Worm (Caenorhabditis elegans) whole organism, L3 larva: ENCODE results near the gene nhr-190.

Experiments
- R02D3.7 ChIP-seq: fragments of 150-350 bp; optimal IDR thresholded peaks from 2 replicates; lab custom pipeline; 2014; ENCODE audit warnings: missing biosample characterization, missing genetic modification characterization
- ceh-16 ChIP-seq: sonication (generic microtip); optimal IDR thresholded peaks from 2 replicates; lab custom pipeline; 2017; ENCODE audit warnings: missing biosample characterization, missing genetic modification characterization
- ceh-28 ChIP-seq: fragments of 150-350 bp; optimal IDR thresholded peaks from 2 replicates; lab custom pipeline; 2014; ENCODE audit warnings: missing biosample characterization, missing genetic modification reagents, missing genetic modification characterization
- ceh-82 ChIP-seq: fragments of 150-350 bp; optimal IDR thresholded peaks from 2 replicates; lab custom pipeline; 2014; ENCODE audit warnings: missing biosample characterization, missing genetic modification characterization
- ceh-9 ChIP-seq: sonication (generic microtip); optimal IDR thresholded peaks from 2 replicates; lab custom pipeline; 2018; ENCODE audit warnings: missing biosample characterization, missing genetic modification characterization
- daf-12 ChIP-seq: fragments of 150-350 bp; optimal IDR thresholded peaks from 2 replicates; lab custom pipeline; 2014; ENCODE audit warnings: missing biosample characterization, missing genetic modification reagents, missing genetic modification characterization
- egl-27 ChIP-seq: sonication (generic microtip); optimal IDR thresholded peaks from 4 replicates; lab custom pipeline; 2017; ENCODE audit warnings: missing biosample characterization, missing genetic modification reagents, missing genetic modification characterization
- egl-5 ChIP-seq: fragments of 150-350 bp; optimal IDR thresholded peaks from 2 replicates; lab custom pipeline; 2017; ENCODE audit warnings: missing biosample characterization, missing genetic modification reagents, missing genetic modification characterization, inconsistent platforms
- elt-1 ChIP-seq: fragments of 150-350 bp; optimal IDR thresholded peaks from 2 replicates; lab custom pipeline; 2014; ENCODE audit warnings: missing biosample characterization, missing genetic modification characterization
- elt-2 ChIP-seq: sonication (generic microtip); optimal IDR thresholded peaks from 2 replicates; lab custom pipeline; 2016; ENCODE audit warnings: missing genetic modification reagents, mild to moderate bottlenecking, missing genetic modification characterization, missing compliant biosample characterization
- elt-3 ChIP-seq, 3 experiments: fragments of 150-350 bp in 1 of 3; sonication (generic microtip) in 2 of 3; optimal IDR thresholded peaks; 2 replicates in 2 of 3; 4 replicates in 1 of 3; lab custom pipeline; 2014 to 2017; ENCODE audit warnings: missing biosample characterization in 3 of 3, missing genetic modification characterization in 3 of 3
- eor-1 ChIP-seq, 2 experiments: fragments of 150-350 bp; optimal IDR thresholded peaks; 2 replicates each; lab custom pipeline; 2014 to 2018; ENCODE audit warnings: missing biosample characterization in 2 of 2, missing genetic modification characterization in 2 of 2
- fkh-2 ChIP-seq: fragments of 150-350 bp; optimal IDR thresholded peaks from 2 replicates; lab custom pipeline; 2014; ENCODE audit warnings: missing biosample characterization, missing genetic modification reagents, missing genetic modification characterization
- fos-1 ChIP-seq: fragments of 150-350 bp; optimal IDR thresholded peaks from 2 replicates; lab custom pipeline; 2014; ENCODE audit warnings: missing biosample characterization, missing genetic modification characterization
- jun-1 ChIP-seq: fragments of 150-350 bp; optimal IDR thresholded peaks from 2 replicates; lab custom pipeline; 2014; ENCODE audit warnings: missing biosample characterization, missing genetic modification reagents, missing genetic modification characterization
- lin-15B ChIP-seq: fragments of 150-350 bp; optimal IDR thresholded peaks from 2 replicates; lab custom pipeline; 2014; ENCODE audit warnings: missing biosample characterization, missing genetic modification characterization
- lin-39 ChIP-seq: fragments of 150-350 bp; optimal IDR thresholded peaks from 2 replicates; lab custom pipeline; 2018; ENCODE audit warnings: missing biosample characterization, missing genetic modification reagents, missing genetic modification characterization
- lsy-12 ChIP-seq: sonication (generic microtip); optimal IDR thresholded peaks from 2 replicates; lab custom pipeline; 2016; ENCODE audit warnings: mild to moderate bottlenecking, missing genetic modification characterization, missing compliant biosample characterization
- nfya-1 ChIP-seq: sonication (generic microtip); optimal IDR thresholded peaks from 2 replicates; lab custom pipeline; 2017; ENCODE audit warnings: missing genetic modification characterization, mild to moderate bottlenecking, missing compliant biosample characterization, antibody characterized with exemption, moderate library complexity; ENCODE audit not compliant: insufficient read depth
- nhr-11 ChIP-seq: fragments of 150-350 bp; optimal IDR thresholded peaks from 2 replicates; lab custom pipeline; 2014; ENCODE audit warnings: missing biosample characterization, missing genetic modification characterization
- nhr-12 ChIP-seq: fragments of 150-350 bp; optimal IDR thresholded peaks from 2 replicates; lab custom pipeline; 2014; ENCODE audit warnings: missing biosample characterization, missing genetic modification characterization
- nhr-23 ChIP-seq: fragments of 150-350 bp; optimal IDR thresholded peaks from 2 replicates; lab custom pipeline; 2014; ENCODE audit warnings: missing biosample characterization, missing genetic modification reagents, missing genetic modification characterization
- nhr-237 ChIP-seq: fragments of 150-350 bp; optimal IDR thresholded peaks from 2 replicates; lab custom pipeline; 2014; ENCODE audit warnings: missing biosample characterization, missing genetic modification characterization
- nhr-25 ChIP-seq: sonication (generic microtip); optimal IDR thresholded peaks from 2 replicates; lab custom pipeline; 2017; ENCODE audit warnings: missing biosample characterization, missing genetic modification characterization
- nhr-28 ChIP-seq: fragments of 150-350 bp; optimal IDR thresholded peaks from 2 replicates; lab custom pipeline; 2014; ENCODE audit warnings: missing biosample characterization, missing genetic modification characterization
- nhr-43 ChIP-seq: sonication (generic microtip); optimal IDR thresholded peaks from 2 replicates; lab custom pipeline; 2016; ENCODE audit warnings: mild to moderate bottlenecking, missing genetic modification characterization, missing compliant biosample characterization; ENCODE audit not compliant: poor library complexity, severe bottlenecking
- nhr-77 ChIP-seq: fragments of 150-350 bp; optimal IDR thresholded peaks from 2 replicates; lab custom pipeline; 2014; ENCODE audit warnings: missing biosample characterization, missing genetic modification characterization
- pha-4 ChIP-seq: fragments of 150-350 bp; optimal IDR thresholded peaks from 2 replicates; lab custom pipeline; 2014; ENCODE audit warnings: missing biosample characterization, missing genetic modification reagents, missing genetic modification characterization
- sea-2 ChIP-seq: fragments of 150-350 bp; sonication (generic microtip); optimal IDR thresholded peaks from 4 replicates; lab custom pipeline; 2014; ENCODE audit warnings: missing biosample characterization, missing genetic modification reagents, missing genetic modification characterization
- skn-1 ChIP-seq: fragments of 150-350 bp; optimal IDR thresholded peaks from 2 replicates; lab custom pipeline; 2014; ENCODE audit warnings: missing biosample characterization, missing genetic modification characterization
- snpc-4 ChIP-seq: fragments of 150-350 bp; optimal IDR thresholded peaks from 2 replicates; lab custom pipeline; 2014; ENCODE audit warnings: missing biosample characterization, missing genetic modification characterization
- unc-39 ChIP-seq: sonication (generic microtip); optimal IDR thresholded peaks from 4 replicates; lab custom pipeline; 2017; ENCODE audit warnings: missing biosample characterization, missing genetic modification characterization
- ztf-4 ChIP-seq: fragments of 150-350 bp; optimal IDR thresholded peaks from 2 replicates; lab custom pipeline; 2014; ENCODE audit warnings: missing biosample characterization, missing genetic modification characterization

nhr-190 gene

ce11 chrV:682031-682430, 39.3 kb upstream of the nhr-190 start, which contains the start of gene srx-23:
Gene srx-23 (plus strand): TSS chrV:682331.
- no peak for TF ChIP-seq nhr-12 (tag; lab: Kevin White, UChicago)
- no peak for TF ChIP-seq nhr-23 (tag; lab: Kevin White, UChicago)
- TF ChIP-seq ceh-16 (tag; lab: Kevin White, UChicago): no peak
- TF ChIP-seq sea-2: no peak
- no peak for TF ChIP-seq fos-1 (tag; lab: Kevin White, UChicago)
- no peak for TF ChIP-seq skn-1
- TF ChIP-seq lin-39 (tag; lab: Kevin White, UChicago): no peak
- no peak for TF ChIP-seq ceh-82
- no peak for TF ChIP-seq jun-1 (tag; lab: Kevin White, UChicago)
- no peak for TF ChIP-seq nhr-237 (tag; lab: Kevin White, UChicago)
- no peak for TF ChIP-seq ceh-9 (tag; lab: Kevin White, UChicago)
- no peak for TF ChIP-seq fkh-2 (tag; lab: Kevin White, UChicago)

ce11 chrV:679663-680062, 36.9 kb upstream of the nhr-190 start, which contains the start of gene srx-22:
Gene srx-22 (plus strand): TSS chrV:679963.
- no peak for TF ChIP-seq skn-1
- no peak for TF ChIP-seq nhr-77 (tag; lab: Kevin White, UChicago)
- TF ChIP-seq nhr-23 (tag; lab: Kevin White, UChicago): no peak
- TF ChIP-seq egl-27 (tag; lab: Kevin White, UChicago): no peak
- no peak for TF ChIP-seq nhr-11 (tag; lab: Kevin White, UChicago)
- TF ChIP-seq ceh-82: no peak
- no peak for TF ChIP-seq R02D3.7 (tag; lab: Kevin White, UChicago)
- no peak for TF ChIP-seq nhr-237 (tag; lab: Kevin White, UChicago)
- TF ChIP-seq lsy-12 (tag; lab: Kevin White, UChicago): no peak

ce11 chrV:676550-677084, 33.9 kb upstream of the nhr-190 start, which contains the start of the genes fbxa-72 and srx-21:
Gene fbxa-72 (minus strand): TSS chrV:676753.
Gene srx-21 (plus strand): TSS chrV:677034.
- TF ChIP-seq unc-39 (tag; lab: Kevin White, UChicago) (no peak), nhr-23 (tag; lab: Kevin White, UChicago) (peak; percentile 62), lin-15B (tag; lab: Kevin White, UChicago) (peak; percentile 21), R02D3.7 (tag; lab: Kevin White, UChicago) (no peak), ztf-4 (no peak), nhr-25 (tag; lab: Kevin White, UChicago) (peak; percentile 36), daf-12 (tag; lab: Kevin White, UChicago) (no peak), lsy-12 (tag; lab: Kevin White, UChicago) (no peak), eor-1 (tag; optimal IDR thresholded peaks at IDR 0.05; lab: Kevin White, UChicago) (no peak), ceh-28 (tag; lab: Kevin White, UChicago) (peak; percentile 30), snpc-4 (tag; lab: Kevin White, UChicago) (peak; percentile 12), egl-5 (tag; lab: Kevin White, UChicago) (no peak), ceh-16 (tag; lab: Kevin White, UChicago) (no peak), elt-2 (tag; lab: Kevin White, UChicago) (peak; percentile 28), nhr-43 (peak; percentile 60)

- TF ChIP-seq lin-39 (tag; lab: Kevin White, UChicago) (no peak), nhr-28 (tag; lab: Kevin White, UChicago) (no peak), snpc-4 (tag; lab: Kevin White, UChicago) (peak; percentile 24)
Measured at ce11 chrV:676090-676489, 33.4 kb upstream of the nhr-190 start.

- TF ChIP-seq sea-2: no peak
- TF ChIP-seq nfya-1 (tag; lab: Kevin White, UChicago): no peak
Measured at ce11 chrV:674213-674612, 31.5 kb upstream of the nhr-190 start, which contains the start of gene sru-25. Gene sru-25 (minus strand): TSS chrV:674313.

ce11 chrV:671342-671741, 28.6 kb upstream of the nhr-190 start, which contains the start of gene sru-24:
Gene sru-24 (minus strand): TSS chrV:671442.
- TF ChIP-seq elt-3 (tag; optimal IDR thresholded peaks at IDR 0.05; lab: Kevin White, UChicago) (no peak), nfya-1 (tag; lab: Kevin White, UChicago) (no peak), lin-15B (tag; lab: Kevin White, UChicago) (no peak), jun-1 (tag; lab: Kevin White, UChicago) (no peak), pha-4 (no peak), elt-1 (tag; lab: Kevin White, UChicago) (no peak)
